Fruit fly (Drosophila melanogaster): ENCODE measurements around the gene mRpL2.

mRpL2 gene

DNA sequence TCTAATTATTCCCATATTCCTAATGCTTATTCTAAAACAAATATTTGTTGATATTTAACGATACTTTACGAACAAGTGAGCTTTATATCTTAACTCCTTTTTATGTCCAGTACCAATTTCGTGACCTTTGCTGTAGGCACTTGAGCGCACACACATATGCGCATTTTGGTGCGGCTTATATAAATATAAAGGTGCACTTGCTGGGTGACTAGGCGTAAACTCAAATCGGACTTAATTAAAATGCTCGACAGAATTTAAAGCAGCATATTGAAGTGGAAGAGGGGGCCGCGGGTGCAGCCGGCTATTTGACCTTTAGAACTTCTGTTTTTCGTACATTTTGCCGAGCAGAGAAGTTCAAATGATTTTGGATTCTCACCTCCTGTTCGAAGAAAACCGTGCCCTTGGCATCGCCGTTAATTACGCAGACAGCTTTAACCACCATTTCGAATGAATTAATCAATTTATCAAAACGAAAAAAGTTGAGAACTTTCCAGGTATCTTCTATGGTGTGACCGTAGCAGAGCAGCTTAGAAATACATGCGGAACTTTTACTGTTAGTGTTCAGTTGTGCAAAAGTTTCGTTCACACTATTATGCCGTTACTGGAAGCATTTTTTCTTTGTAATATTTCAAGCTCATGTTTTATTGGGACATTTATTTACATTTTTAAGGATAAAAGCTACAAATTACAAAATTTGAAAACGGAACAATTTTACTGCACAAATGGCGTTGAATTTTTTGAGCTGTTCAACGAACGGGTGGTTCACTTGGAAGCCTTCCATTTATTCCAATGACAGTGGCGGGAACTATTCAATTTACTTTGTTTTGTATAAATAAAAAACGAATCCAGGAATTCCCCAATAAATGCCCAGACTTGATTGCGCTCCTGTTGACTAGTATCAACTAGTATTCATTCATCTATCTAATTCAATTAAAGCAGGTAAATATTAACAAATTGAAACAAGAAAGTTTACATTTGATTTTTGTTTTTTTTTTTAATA is 7.1 kb upstream of the mRpL2 start, which contains the start of gene Sod1 (continued):
- no peak for TF ChIP-seq CG10431 (GFP tag; optimal IDR thresholded peaks at IDR 0.05)
- no peak for TF ChIP-seq hth (optimal IDR thresholded peaks at IDR 0.05)
- no peak for TF ChIP-seq CG16779 (GFP tag; IDR thresholded peaks at IDR 0.05)
- TF ChIP-seq CG7357 (GFP tag; IDR thresholded peaks at IDR 0.05) = peak; percentile 71
- TF ChIP-seq hbn (GFP tag; IDR thresholded peaks at IDR 0.05; ENCODE audit: partially characterized antibody) = no peak
- no peak for TF ChIP-seq Doc3 (GFP tag; IDR thresholded peaks at IDR 0.05; ENCODE audit: partially characterized antibody)
- TF ChIP-seq jing (GFP tag; optimal IDR thresholded peaks at IDR 0.05) = no peak
- no peak for TF ChIP-seq CG43689 (GFP tag; IDR thresholded peaks at IDR 0.05)
- TF ChIP-seq CG8388 (GFP tag; optimal IDR thresholded peaks at IDR 0.05) = no peak
- TF ChIP-seq Med (GFP tag) = peak; percentile 65
- TF ChIP-seq vfl (GFP tag; optimal IDR thresholded peaks at IDR 0.05) = no peak
- TF ChIP-seq CG7556 (GFP tag; optimal IDR thresholded peaks at IDR 0.05) = no peak
- TF ChIP-seq Fer3 (tag; optimal IDR thresholded peaks at IDR 0.05) = no peak
- no peak for TF ChIP-seq otp (GFP tag; IDR thresholded peaks at IDR 0.05)
- no peak for TF ChIP-seq C15 (GFP tag; IDR thresholded peaks at IDR 0.05)
- TF ChIP-seq CG3838 (GFP tag; optimal IDR thresholded peaks at IDR 0.05) = no peak
- TF ChIP-seq CG12391 (tag; optimal IDR thresholded peaks at IDR 0.05) = peak; percentile 20
- no peak for TF ChIP-seq Six4 (GFP tag; optimal IDR thresholded peaks at IDR 0.05)
- no peak for TF ChIP-seq CG4424 (GFP tag; optimal IDR thresholded peaks at IDR 0.05)
- TF ChIP-seq CG2199 (GFP tag; IDR thresholded peaks at IDR 0.05) = no peak
- no peak for TF ChIP-seq tin (GFP tag; optimal IDR thresholded peaks at IDR 0.05)
- TF ChIP-seq CG31224 (GFP tag; IDR thresholded peaks at IDR 0.05) = no peak
- no peak for TF ChIP-seq CG10274 (GFP tag; optimal IDR thresholded peaks at IDR 0.05)
- TF ChIP-seq ato (GFP tag; IDR thresholded peaks at IDR 0.05; ENCODE audit: partially characterized antibody) = no peak
- TF ChIP-seq sima (GFP tag; optimal IDR thresholded peaks at IDR 0.05) = no peak
- TF ChIP-seq tgo (GFP tag; IDR thresholded peaks at IDR 0.05) = no peak
- no peak for TF ChIP-seq CG17359 (tag; optimal IDR thresholded peaks at IDR 0.05)
- no peak for TF ChIP-seq toy (GFP tag; IDR thresholded peaks at IDR 0.05)
- no peak for TF ChIP-seq lbe (GFP tag; optimal IDR thresholded peaks at IDR 0.05)
- TF ChIP-seq CG34422 (GFP tag; IDR thresholded peaks at IDR 0.05) = peak; percentile 83; the same call in 1 of the 3 replicates
- TF ChIP-seq Atf6 (GFP tag; IDR thresholded peaks at IDR 0.05) = 0 out of 2 replicates have a peak, but pooled peaks have one; percentile 8
- no peak for TF ChIP-seq Trl (optimal IDR thresholded peaks at IDR 0.05)
- TF ChIP-seq Trl (GFP tag; optimal IDR thresholded peaks at IDR 0.05) = no peak
- TF ChIP-seq CG12155 (GFP tag; optimal IDR thresholded peaks at IDR 0.05) = no peak
- no peak for TF ChIP-seq HLHmδ (GFP tag; optimal IDR thresholded peaks at IDR 0.05)
- no peak for TF ChIP-seq CG3726 (GFP tag; IDR thresholded peaks at IDR 0.05)
- peak; percentile 21 for TF ChIP-seq CG6765 (GFP tag; optimal IDR thresholded peaks at IDR 0.05)
- TF ChIP-seq Dfd (GFP tag; optimal IDR thresholded peaks at IDR 0.05) = no peak
- TF ChIP-seq chinmo (GFP tag; IDR thresholded peaks at IDR 0.05; ENCODE audit: partially characterized antibody) = peak; percentile 71; the same call in 1 of the 4 replicates
- no peak for TF ChIP-seq HHEX (GFP tag; optimal IDR thresholded peaks at IDR 0.05)
- no peak for TF ChIP-seq CG15011 (GFP tag; optimal IDR thresholded peaks at IDR 0.05)
- TF ChIP-seq bcd (GFP tag; optimal IDR thresholded peaks at IDR 0.05) = no peak
- TF ChIP-seq YL-1 (GFP tag; optimal IDR thresholded peaks at IDR 0.05) = peak; percentile 73
- TF ChIP-seq CG1233 (GFP tag; optimal IDR thresholded peaks at IDR 0.05) = no peak
- no peak for TF ChIP-seq her (GFP tag; optimal IDR thresholded peaks at IDR 0.05)
- TF ChIP-seq Dll (GFP tag; IDR thresholded peaks at IDR 0.05; ENCODE audit: partially characterized antibody) = no peak
- no peak for TF ChIP-seq CG12104 (GFP tag; optimal IDR thresholded peaks at IDR 0.05)
- peak; percentile 5 for TF ChIP-seq CG9727 (GFP tag; optimal IDR thresholded peaks at IDR 0.05)
- no peak for TF ChIP-seq CG32772 (GFP tag; IDR thresholded peaks at IDR 0.05)
- no peak for TF ChIP-seq CG33213 (GFP tag; optimal IDR thresholded peaks at IDR 0.05)

All from whole organism, embryonic.